Fruit fly (Drosophila melanogaster): Measurements from ENCODE around the gene santa-maria.

DNA sequence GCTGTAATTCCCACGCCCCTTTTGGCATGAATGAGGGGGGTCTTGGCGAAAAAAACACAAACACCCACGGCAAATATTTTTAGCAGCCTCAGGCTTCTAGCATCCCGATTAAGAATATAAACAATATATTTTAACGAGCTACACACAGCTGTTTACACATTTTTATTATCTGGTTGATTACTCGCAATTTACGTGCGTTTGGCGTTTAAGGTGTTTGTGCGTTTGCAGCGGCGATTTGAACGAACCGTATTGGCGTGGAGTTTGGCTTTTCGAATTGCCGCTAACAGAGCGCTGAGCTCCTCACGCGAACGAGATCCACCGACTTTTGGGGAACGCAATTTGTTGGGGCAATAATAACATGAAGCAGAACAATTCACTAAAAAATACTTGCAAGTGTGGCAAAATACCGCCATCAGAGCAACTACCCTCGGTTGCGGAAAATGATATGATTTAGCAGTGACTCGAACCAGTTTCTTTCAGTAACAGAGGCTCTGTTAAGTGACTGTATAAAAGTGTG, 45.0 kb upstream of the santa-maria start, which contains the start of gene Ziz:
- no peak for TF ChIP-seq Myc (optimal IDR thresholded peaks at IDR 0.05)
- TF ChIP-seq psq (optimal IDR thresholded peaks at IDR 0.05): no peak
- TF ChIP-seq insv (optimal IDR thresholded peaks at IDR 0.05): no peak
- no peak for TF ChIP-seq ttk (optimal IDR thresholded peaks at IDR 0.05)

Measured in Kc167 (cell line).